Worm (Caenorhabditis elegans) whole organism, early embryonic: ENCODE results near the gene F02E11.7.

Source experiments
- F13C5.2 ChIP-seq: sonication (generic microtip); optimal IDR thresholded peaks from 2 replicates; lab custom pipeline; 2017; ENCODE audit warnings: mild to moderate bottlenecking, missing genetic modification characterization, inconsistent platforms, missing compliant biosample characterization
- ama-1 ChIP-seq: fragments of 150-350 bp; optimal IDR thresholded peaks from 2 replicates; lab custom pipeline; 2014
- ceh-13 ChIP-seq: fragments of 200-800 bp; sonication (Bioruptor generic); optimal IDR thresholded peaks from 2 replicates; lab custom pipeline; 2018; ENCODE audit warnings: mild to moderate bottlenecking, missing genetic modification characterization, missing compliant biosample characterization
- ets-7 ChIP-seq: sonication (generic microtip); optimal IDR thresholded peaks from 2 replicates; lab custom pipeline; 2016; ENCODE audit warnings: missing genotype, missing genetic modification characterization, missing compliant biosample characterization
- flt-1 ChIP-seq: fragments of 200-800 bp; sonication (Bioruptor generic); IDR thresholded peaks from 2 replicates; pipeline ENCODE4 v1.3.6; 2022; ENCODE audit warnings: missing genetic modification characterization, missing compliant biosample characterization
- hmbx-1 ChIP-seq: sonication (generic microtip); optimal IDR thresholded peaks from 2 replicates; lab custom pipeline; 2016; ENCODE audit warnings: mild to moderate bottlenecking, missing genetic modification characterization, missing compliant biosample characterization
- hnd-1 ChIP-seq: sonication (generic microtip); optimal IDR thresholded peaks from 2 replicates; lab custom pipeline; 2016; ENCODE audit warnings: missing genetic modification characterization, missing compliant biosample characterization
- scrt-1 ChIP-seq: fragments of 200-800 bp; sonication (Bioruptor generic); IDR thresholded peaks from 2 replicates; pipeline ENCODE4 v1.3.6; 2022; ENCODE audit warnings: missing genetic modification characterization, missing compliant biosample characterization
- sea-1 ChIP-seq: fragments of 200-800 bp; sonication (Bioruptor generic); conservative IDR thresholded peaks from 2 replicates; pipeline ENCODE4 v1.3.6; 2022; ENCODE audit warnings: missing genetic modification characterization, missing compliant biosample characterization
- tbx-11 ChIP-seq: fragments of 200-800 bp; sonication (Bioruptor generic); IDR thresholded peaks from 2 replicates; pipeline ENCODE4 v1.3.6; 2022; ENCODE audit warnings: missing genetic modification characterization, missing compliant biosample characterization
- tbx-37 ChIP-seq: fragments of 200-800 bp; sonication (Bioruptor generic); conservative IDR thresholded peaks from 2 replicates; pipeline ENCODE4 v1.3.6; 2022; ENCODE audit warnings: missing genetic modification reagents, missing genetic modification characterization, missing compliant biosample characterization
- tra-4 ChIP-seq: sonication (generic microtip); optimal IDR thresholded peaks from 2 replicates; lab custom pipeline; 2017; ENCODE audit warnings: missing genetic modification characterization, missing compliant biosample characterization

DNA sequence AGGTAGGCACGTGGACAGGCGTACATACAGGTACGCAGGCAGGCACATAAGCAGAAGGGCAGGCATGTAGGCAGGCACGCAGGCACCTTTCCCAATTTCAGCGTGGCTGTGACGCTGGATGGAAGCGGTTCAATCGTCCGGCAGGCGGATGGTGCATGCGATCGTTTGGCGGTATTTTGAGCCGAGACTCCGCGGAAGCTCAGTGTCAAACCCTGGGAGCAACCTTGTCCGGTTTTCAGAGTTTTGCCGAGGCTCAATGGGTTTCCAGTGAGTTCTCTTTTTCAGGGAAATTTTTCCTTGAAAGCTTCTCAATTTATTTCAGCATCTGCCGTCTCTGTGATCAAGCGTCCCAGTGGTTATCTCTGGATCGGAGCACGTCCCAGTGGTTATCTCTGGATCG is 17.3 kb upstream of the F02E11.7 start:
- no peak for TF ChIP-seq flt-1 (GFP tag; lab: Robert Waterston, UW)
- TF ChIP-seq ama-1 (lab: Kevin White, UChicago), result no peak
- no peak for TF ChIP-seq F13C5.2 (tag; lab: Kevin White, UChicago)
- TF ChIP-seq tbx-11 (GFP tag; lab: Robert Waterston, UW), result no peak
- TF ChIP-seq tra-4 (tag; lab: Kevin White, UChicago), result no peak
- TF ChIP-seq ets-7 (tag; lab: Kevin White, UChicago), result no peak
- no peak for TF ChIP-seq hnd-1 (tag; lab: Kevin White, UChicago)
- no peak for TF ChIP-seq scrt-1
- no peak for TF ChIP-seq ceh-13 (GFP tag; lab: Kevin White, UChicago)
- no peak for TF ChIP-seq tbx-37 (GFP tag; lab: Robert Waterston, UW)
- TF ChIP-seq hmbx-1 (tag; lab: Kevin White, UChicago), result no peak
- no peak for TF ChIP-seq sea-1 (GFP tag; lab: Robert Waterston, UW)
